Fruit fly (Drosophila melanogaster) whole organism, embryonic: ENCODE results near the gene CG9586.

Source experiments
- Abd-B ChIP-seq: fragments of 200-800 bp; sonication (Bioruptor generic); optimal IDR thresholded peaks from 2 replicates; lab custom pipeline; 2018; ENCODE audit warnings: missing biosample characterization, mild to moderate bottlenecking, missing genetic modification characterization, moderate library complexity
- Awh ChIP-seq: fragments of 200-800 bp; sonication (Bioruptor generic); IDR thresholded peaks from 2 replicates; pipeline ENCODE4, ENCODE4 v1.3.6; 2022; ENCODE audit warnings: missing biosample characterization, missing genetic modification characterization
- B-H1 ChIP-seq: fragments of 200-800 bp; sonication (Bioruptor generic); IDR thresholded peaks from 3 replicates; pipeline ENCODE4 v1.3.6; 2022; ENCODE audit warnings: missing biosample characterization, missing genetic modification characterization
- B-H2 ChIP-seq: fragments of 200-800 bp; sonication (Bioruptor generic); optimal IDR thresholded peaks from 2 replicates; lab custom pipeline; 2018; ENCODE audit warnings: missing biosample characterization, mild to moderate bottlenecking, missing genetic modification characterization
- CG10543 ChIP-seq: fragments of 200-800 bp; sonication (Bioruptor generic); optimal IDR thresholded peaks from 3 replicates; lab custom pipeline; 2017; ENCODE audit warnings: missing biosample characterization, mild to moderate bottlenecking, missing genetic modification characterization, moderate library complexity
- CG11093 ChIP-seq: fragments of 200-800 bp; sonication (Bioruptor generic); IDR thresholded peaks from 3 replicates; pipeline ENCODE4 v1.3.6; 2022; ENCODE audit warnings: missing biosample characterization, missing genetic modification characterization
- CG13894 ChIP-seq: fragments of 200-800 bp; sonication (Bioruptor generic); optimal IDR thresholded peaks from 3 replicates; lab custom pipeline; 2018; ENCODE audit warnings: missing biosample characterization, mild to moderate bottlenecking, missing genetic modification characterization, moderate library complexity
- CG14965 ChIP-seq: fragments of 200-800 bp; sonication (Bioruptor generic); optimal IDR thresholded peaks from 2 replicates; lab custom pipeline; 2016; ENCODE audit warnings: missing biosample characterization, missing genetic modification characterization, borderline replicate concordance
- CG15696 ChIP-seq: fragments of 200-800 bp; sonication (Bioruptor generic); optimal IDR thresholded peaks from 2 replicates; lab custom pipeline; 2019; ENCODE audit warnings: missing biosample characterization, mild to moderate bottlenecking, missing genetic modification characterization, moderate library complexity
- CG16813 ChIP-seq: fragments of 200-800 bp; sonication (Bioruptor generic); IDR thresholded peaks from 3 replicates; pipeline ENCODE4 v1.3.6; 2022; ENCODE audit warnings: missing biosample characterization, missing genetic modification characterization; ENCODE audit not compliant: partially characterized antibody
- CG18619 ChIP-seq: fragments of 200-800 bp; sonication (Bioruptor generic); optimal IDR thresholded peaks from 3 replicates; lab custom pipeline; 2017; ENCODE audit warnings: missing biosample characterization, mild to moderate bottlenecking, missing genetic modification characterization
- CG31224 ChIP-seq: fragments of 200-800 bp; sonication (Bioruptor generic); IDR thresholded peaks from 2 replicates; pipeline ENCODE4 v1.3.6; 2022; ENCODE audit warnings: missing biosample characterization, missing genetic modification characterization
- CG3407 ChIP-seq: fragments of 200-800 bp; sonication (Bioruptor generic); optimal IDR thresholded peaks from 2 replicates; lab custom pipeline; 2018; ENCODE audit warnings: missing biosample characterization, mild to moderate bottlenecking, missing genetic modification characterization
- CG34376 ChIP-seq: fragments of 200-800 bp; sonication (Bioruptor generic); optimal IDR thresholded peaks from 2 replicates; lab custom pipeline; 2018; ENCODE audit warnings: missing biosample characterization, mild to moderate bottlenecking, missing genetic modification characterization
- CG43689 ChIP-seq: fragments of 200-800 bp; sonication (Bioruptor generic); IDR thresholded peaks from 2 replicates; pipeline ENCODE4 v1.3.6; 2022; ENCODE audit warnings: missing biosample characterization, missing genetic modification characterization
- CG7786 ChIP-seq: fragments of 200-800 bp; sonication (Bioruptor generic); optimal IDR thresholded peaks from 2 replicates; lab custom pipeline; 2016; ENCODE audit warnings: missing biosample characterization, missing genetic modification characterization
- CG7963 ChIP-seq: fragments of 200-800 bp; sonication (Bioruptor generic); IDR thresholded peaks from 3 replicates; pipeline ENCODE4 v1.3.6; 2022; ENCODE audit warnings: missing biosample characterization, missing genetic modification characterization; ENCODE audit not compliant: partially characterized antibody
- CG8944 ChIP-seq: fragments of 200-800 bp; sonication (Bioruptor generic); optimal IDR thresholded peaks from 3 replicates; lab custom pipeline; 2016; ENCODE audit warnings: missing biosample characterization, missing genetic modification characterization
- CG9609 ChIP-seq: fragments of 200-800 bp; sonication (Bioruptor generic); optimal IDR thresholded peaks from 3 replicates; lab custom pipeline; 2016; ENCODE audit warnings: missing biosample characterization, missing genetic modification characterization
- D19A ChIP-seq: fragments of 200-800 bp; optimal IDR thresholded peaks from 3 replicates; lab custom pipeline; 2019; ENCODE audit warnings: missing biosample characterization, mild to moderate bottlenecking, missing genetic modification characterization, moderate library complexity
- Elba2 ChIP-seq: fragments of 200-800 bp; sonication (Bioruptor generic); optimal IDR thresholded peaks from 3 replicates; lab custom pipeline; 2016; ENCODE audit warnings: missing biosample characterization, missing genetic modification characterization
- Ets97D ChIP-seq: fragments of 200-800 bp; sonication (Bioruptor generic); optimal IDR thresholded peaks from 3 replicates; lab custom pipeline; 2016; ENCODE audit warnings: missing biosample characterization, missing genetic modification characterization
- GATAe ChIP-seq: fragments of 200-800 bp; sonication (Bioruptor generic); conservative IDR thresholded peaks from 2 replicates; pipeline ENCODE4 v1.3.6; 2022; ENCODE audit warnings: missing biosample characterization, missing genetic modification characterization
- Hmx ChIP-seq: fragments of 200-800 bp; sonication (Bioruptor generic); optimal IDR thresholded peaks from 2 replicates; lab custom pipeline; 2016; ENCODE audit warnings: missing biosample characterization, missing genetic modification characterization
- Lhr ChIP-seq: fragments of 200-800 bp; sonication (Bioruptor generic); optimal IDR thresholded peaks from 3 replicates; lab custom pipeline; 2017; ENCODE audit warnings: mild to moderate bottlenecking, missing biosample characterization, missing genetic modification reagents, missing genetic modification characterization
- Lpt ChIP-seq: fragments of >200 bp; optimal IDR thresholded peaks from 2 replicates; lab custom pipeline; 2018; ENCODE audit warnings: missing biosample characterization, missing genetic modification characterization
- NC2β ChIP-seq: fragments of 200-800 bp; sonication (Bioruptor generic); optimal IDR thresholded peaks from 2 replicates; lab custom pipeline; 2016; ENCODE audit warnings: missing biosample characterization, missing genetic modification characterization
- Spps ChIP-seq: fragments of 200-800 bp; sonication (Bioruptor generic); optimal IDR thresholded peaks from 2 replicates; lab custom pipeline; 2018; ENCODE audit warnings: missing biosample characterization, mild to moderate bottlenecking, missing genetic modification characterization
- btn ChIP-seq: fragments of 200-800 bp; sonication (Bioruptor generic); optimal IDR thresholded peaks from 2 replicates; lab custom pipeline; 2016; ENCODE audit warnings: missing biosample characterization, missing genetic modification characterization
- cato ChIP-seq: fragments of 200-800 bp; sonication (Bioruptor generic); optimal IDR thresholded peaks from 2 replicates; lab custom pipeline; 2016; ENCODE audit warnings: missing biosample characterization, missing genetic modification characterization, borderline replicate concordance
- caup ChIP-seq: fragments of 200-800 bp; sonication (Bioruptor generic); optimal IDR thresholded peaks from 3 replicates; lab custom pipeline; 2017; ENCODE audit warnings: missing biosample characterization, mild to moderate bottlenecking, missing genetic modification characterization, moderate library complexity; ENCODE audit not compliant: severe bottlenecking
- chif ChIP-seq, 2 experiments: fragments of 200-800 bp; sonication (Bioruptor generic); optimal IDR thresholded peaks; 3 replicates each; lab custom pipeline; 2016; ENCODE audit warnings: missing biosample characterization in 2 of 2, missing genetic modification characterization in 2 of 2
- dysf ChIP-seq: fragments of 200-800 bp; sonication (Bioruptor generic); IDR thresholded peaks from 3 replicates; pipeline ENCODE4 v1.3.6; 2022; ENCODE audit warnings: missing biosample characterization, missing genetic modification characterization
- ewg ChIP-seq: fragments of 200-800 bp; sonication (Bioruptor generic); optimal IDR thresholded peaks from 3 replicates; lab custom pipeline; 2017; ENCODE audit warnings: mild to moderate bottlenecking, missing biosample characterization, missing genetic modification reagents, missing genetic modification characterization
- gcm2 ChIP-seq: fragments of 200-800 bp; sonication (Bioruptor generic); optimal IDR thresholded peaks from 2 replicates; lab custom pipeline; 2016; ENCODE audit warnings: missing biosample characterization, missing genetic modification characterization
- grau ChIP-seq: fragments of 200-800 bp; optimal IDR thresholded peaks from 3 replicates; lab custom pipeline; 2019; ENCODE audit warnings: missing biosample characterization, mild to moderate bottlenecking, missing genetic modification characterization, moderate library complexity
- gsb ChIP-seq: fragments of 200-800 bp; sonication (Bioruptor generic); IDR thresholded peaks from 2 replicates; pipeline ENCODE4 v1.3.6; 2022; ENCODE audit warnings: missing biosample characterization, missing genetic modification characterization
- insv ChIP-seq, 2 experiments: fragments of 200-800 bp; sonication (Bioruptor generic); optimal IDR thresholded peaks; 3 replicates each; lab custom pipeline; 2016 to 2018; ENCODE audit warnings: missing biosample characterization in 2 of 2, missing genetic modification characterization in 2 of 2
- ken ChIP-seq: fragments of 200-800 bp; sonication (Bioruptor generic); IDR thresholded peaks from 3 replicates; pipeline ENCODE4 v1.3.6; 2022; ENCODE audit warnings: missing biosample characterization, missing genetic modification characterization
- lilli ChIP-seq: fragments of 200-800 bp; sonication (Bioruptor generic); optimal IDR thresholded peaks from 3 replicates; lab custom pipeline; 2016; ENCODE audit warnings: missing biosample characterization, missing genetic modification characterization
- pnt ChIP-seq: fragments of 200-800 bp; sonication (Bioruptor generic); optimal IDR thresholded peaks from 3 replicates; lab custom pipeline; 2016; ENCODE audit warnings: missing biosample characterization, missing genetic modification characterization
- pros ChIP-seq: fragments of 200-800 bp; sonication (Bioruptor generic); optimal IDR thresholded peaks from 3 replicates; lab custom pipeline; 2019; ENCODE audit warnings: missing biosample characterization, mild to moderate bottlenecking, missing genetic modification characterization, moderate library complexity
- slou ChIP-seq: fragments of 200-800 bp; sonication (Bioruptor generic); optimal IDR thresholded peaks from 3 replicates; lab custom pipeline; 2016; ENCODE audit warnings: missing biosample characterization, missing genetic modification characterization
- stc ChIP-seq: fragments of 200-800 bp; sonication (Bioruptor generic); IDR thresholded peaks from 2 replicates; pipeline ENCODE4 v1.3.6; 2022; ENCODE audit warnings: missing biosample characterization, missing genetic modification characterization
- sug ChIP-seq: fragments of 200-800 bp; optimal IDR thresholded peaks from 2 replicates; lab custom pipeline; 2019; ENCODE audit warnings: missing biosample characterization, mild to moderate bottlenecking, missing genetic modification characterization, moderate library complexity
- unpg ChIP-seq: fragments of 200-800 bp; sonication (Bioruptor generic); optimal IDR thresholded peaks from 3 replicates; lab custom pipeline; 2018; ENCODE audit warnings: missing biosample characterization, mild to moderate bottlenecking, missing genetic modification characterization, moderate library complexity
- vvl ChIP-seq: fragments of 200-800 bp; sonication (Bioruptor generic); IDR thresholded peaks from 2 replicates; pipeline ENCODE4 v1.3.6; 2022; ENCODE audit warnings: missing biosample characterization, missing genetic modification characterization
- zen ChIP-seq: fragments of 200-800 bp; sonication (Bioruptor generic); optimal IDR thresholded peaks from 3 replicates; lab custom pipeline; 2018; ENCODE audit warnings: missing biosample characterization, mild to moderate bottlenecking, missing genetic modification characterization, moderate library complexity

Gene CG9586

dm6 chr2L:9210864-9211701, 44.8 kb upstream of the CG9586 start (continued):
- no peak for TF ChIP-seq cato (GFP tag; lab: Kevin White, UChicago)
- peak; percentile 13 for TF ChIP-seq CG10543 (GFP tag; lab: Kevin White, UChicago)
- no peak for TF ChIP-seq CG7963 (GFP tag; lab: Robert Waterston, UW)
- TF ChIP-seq ken (GFP tag; lab: Robert Waterston, UW), result no peak
- TF ChIP-seq zen (tag; lab: Kevin White, UChicago), result no peak
- peak; percentile 38 for TF ChIP-seq CG3407 (GFP tag; lab: Kevin White, UChicago)
- peak; percentile 1 for TF ChIP-seq caup (GFP tag; lab: Kevin White, UChicago)
- peak; percentile 79 for TF ChIP-seq dysf
- TF ChIP-seq CG31224, result 0 out of 2 replicates have a peak, but pooled peaks have one; percentile 26
- TF ChIP-seq CG7786 (GFP tag; lab: Kevin White, UChicago), result peak; percentile 20
- peak; percentile 62 for TF ChIP-seq CG18619 (GFP tag; lab: Kevin White, UChicago)
- no peak for TF ChIP-seq btn (GFP tag; lab: Kevin White, UChicago)
- peak; percentile 9 for TF ChIP-seq CG13894
- peak; percentile 48 for TF ChIP-seq sug (tag; lab: Kevin White, UChicago)
- no peak for TF ChIP-seq Lpt (GFP tag; lab: Kevin White, UChicago)
- no peak for TF ChIP-seq Hmx (GFP tag; lab: Kevin White, UChicago)

- no peak for TF ChIP-seq zen (tag; lab: Kevin White, UChicago)
- no peak for TF ChIP-seq pnt (GFP tag; lab: Kevin White, UChicago)
- TF ChIP-seq CG16813 (GFP tag; lab: Robert Waterston, UW), result no peak
- peak in 1 of 2 experiments; percentile 10 for TF ChIP-seq chif (GFP tag; optimal IDR thresholded peaks at IDR 0.05; lab: Kevin White, UChicago)
- TF ChIP-seq CG9609 (GFP tag; lab: Kevin White, UChicago), result no peak
- TF ChIP-seq ewg (GFP tag; lab: Kevin White, UChicago), result peak; percentile 33
- TF ChIP-seq CG34376 (GFP tag; lab: Kevin White, UChicago), result no peak
- no peak for TF ChIP-seq B-H2
- TF ChIP-seq gsb, result no peak
- TF ChIP-seq B-H1 (GFP tag; lab: Robert Waterston, UW), result no peak
- TF ChIP-seq lilli (GFP tag; lab: Kevin White, UChicago), result no peak
- no peak for TF ChIP-seq CG15696
- TF ChIP-seq slou (GFP tag; lab: Kevin White, UChicago), result no peak
- 0 out of 3 replicates have a peak, but pooled peaks have one; percentile 26 for TF ChIP-seq CG11093 (GFP tag; lab: Robert Waterston, UW)
- TF ChIP-seq gcm2 (GFP tag; lab: Kevin White, UChicago), result no peak
- TF ChIP-seq GATAe, result no peak
- TF ChIP-seq Abd-B, result peak; percentile 35
- TF ChIP-seq unpg (GFP tag; lab: Kevin White, UChicago), result peak; percentile 66
- TF ChIP-seq pros (GFP tag; lab: Kevin White, UChicago), result no peak
- TF ChIP-seq Elba2 (GFP tag; lab: Kevin White, UChicago), result no peak
- TF ChIP-seq CG43689, result no peak
- no peak for TF ChIP-seq Ets97D (GFP tag; lab: Kevin White, UChicago)
- peak; percentile 40 for TF ChIP-seq grau
- TF ChIP-seq Spps (tag; lab: Kevin White, UChicago), result peak; percentile 32
- peak; percentile 33 for TF ChIP-seq D19A (tag; lab: Kevin White, UChicago)
- TF ChIP-seq insv (GFP tag; optimal IDR thresholded peaks at IDR 0.05; lab: Kevin White, UChicago), result no peak
- TF ChIP-seq CG8944 (GFP tag; lab: Kevin White, UChicago), result no peak
- TF ChIP-seq NC2β (GFP tag; lab: Kevin White, UChicago), result no peak
- no peak for TF ChIP-seq Lhr (GFP tag; lab: Kevin White, UChicago)
- 0 out of 2 replicates have a peak, but pooled peaks have one; percentile 18 for TF ChIP-seq vvl (GFP tag; lab: Robert Waterston, UW)
- no peak for TF ChIP-seq CG14965 (GFP tag; lab: Kevin White, UChicago)
- peak; percentile 56 for TF ChIP-seq stc (GFP tag; lab: Robert Waterston, UW)
- TF ChIP-seq Awh, result peak; percentile 55; the same call in 1 of the 2 replicates
Measured at dm6 chr2L:9207133-9207532, 40.8 kb upstream of the CG9586 start.
